Fruit fly (Drosophila melanogaster): Measurements from ENCODE around the gene Set.
A peak's percentile ranks its signal among the peaks of the same experiment; 100 is the strongest.

Set gene

dm6 chr3R:15250454-15250853 is 12.9 kb upstream of the Set start (continued):
- peak; percentile 66 for TF ChIP-seq CG12659 (GFP tag; optimal IDR thresholded peaks at IDR 0.05)
- no peak for TF ChIP-seq Elba2 (GFP tag; optimal IDR thresholded peaks at IDR 0.05)
- TF ChIP-seq CG10462 (GFP tag; optimal IDR thresholded peaks at IDR 0.05): no peak
- TF ChIP-seq Chrac-16 (GFP tag; optimal IDR thresholded peaks at IDR 0.05): peak; percentile 35
- TF ChIP-seq CG3847 (GFP tag; IDR thresholded peaks at IDR 0.05): peak; percentile 51
- no peak for TF ChIP-seq CG7963 (GFP tag; IDR thresholded peaks at IDR 0.05; ENCODE audit: partially characterized antibody)
- TF ChIP-seq CG3726 (GFP tag; IDR thresholded peaks at IDR 0.05): no peak
- TF ChIP-seq CG10366 (GFP tag; IDR thresholded peaks at IDR 0.05): peak; percentile 81
- TF ChIP-seq Opbp (GFP tag; IDR thresholded peaks at IDR 0.05; ENCODE audit: partially characterized antibody): no peak
- no peak for TF ChIP-seq CG8944 (GFP tag; optimal IDR thresholded peaks at IDR 0.05)
- TF ChIP-seq CG9797 (GFP tag; optimal IDR thresholded peaks at IDR 0.05): no peak
- TF ChIP-seq Fer1 (GFP tag; optimal IDR thresholded peaks at IDR 0.05): peak; percentile 89
- no peak for TF ChIP-seq kni (GFP tag; optimal IDR thresholded peaks at IDR 0.05)
- no peak for TF ChIP-seq otp (GFP tag; IDR thresholded peaks at IDR 0.05)
- TF ChIP-seq Mad (GFP tag; optimal IDR thresholded peaks at IDR 0.05): peak; percentile 11
- TF ChIP-seq crol (GFP tag; IDR thresholded peaks at IDR 0.05): no peak
- TF ChIP-seq CG6175 (GFP tag; IDR thresholded peaks at IDR 0.05): 0 out of 3 replicates have a peak, but pooled peaks have one; percentile 57
- TF ChIP-seq ATbp (GFP tag; optimal IDR thresholded peaks at IDR 0.05): no peak
- TF ChIP-seq croc (GFP tag; conservative IDR thresholded peaks at IDR 0.05): 0 out of 3 replicates have a peak, but pooled peaks have one; percentile 21
- TF ChIP-seq Optix (GFP tag; IDR thresholded peaks at IDR 0.05): no peak; the same call in 2 of the 3 replicates
- peak; percentile 68 for TF ChIP-seq HLH3B (GFP tag; IDR thresholded peaks at IDR 0.05)
- no peak for TF ChIP-seq nerfin-2 (GFP tag; IDR thresholded peaks at IDR 0.05; ENCODE audit: partially characterized antibody)
- peak; percentile 87 for TF ChIP-seq CG7556 (GFP tag; optimal IDR thresholded peaks at IDR 0.05)
- TF ChIP-seq CG32767 (GFP tag; IDR thresholded peaks at IDR 0.05): peak; percentile 52; the same call in 1 of the 2 replicates
- peak; percentile 57 for TF ChIP-seq zf30C (GFP tag; optimal IDR thresholded peaks at IDR 0.05)
- no peak for TF ChIP-seq TFAM (GFP tag; optimal IDR thresholded peaks at IDR 0.05)
- no peak for TF ChIP-seq CG34224 (GFP tag; IDR thresholded peaks at IDR 0.05; ENCODE audit: partially characterized antibody)
- no peak for TF ChIP-seq maf-S (GFP tag; optimal IDR thresholded peaks at IDR 0.05)
- TF ChIP-seq en (GFP tag; optimal IDR thresholded peaks at IDR 0.05): no peak
- no peak for TF ChIP-seq CG3838 (GFP tag; optimal IDR thresholded peaks at IDR 0.05)
- peak; percentile 76 for TF ChIP-seq E2f1 (GFP tag; IDR thresholded peaks at IDR 0.05)
- peak; percentile 84 for TF ChIP-seq vvl (GFP tag; IDR thresholded peaks at IDR 0.05)
- TF ChIP-seq CG4854 (GFP tag; optimal IDR thresholded peaks at IDR 0.05): no peak
- TF ChIP-seq CG5953 (GFP tag; IDR thresholded peaks at IDR 0.05): peak; percentile 54; the same call in 1 of the 2 replicates
- TF ChIP-seq Poxn (GFP tag; IDR thresholded peaks at IDR 0.05): peak; percentile 43; the same call in 1 of the 2 replicates
- no peak for TF ChIP-seq ato (GFP tag; IDR thresholded peaks at IDR 0.05; ENCODE audit: partially characterized antibody)
- no peak for TF ChIP-seq CG13624 (GFP tag; optimal IDR thresholded peaks at IDR 0.05)
- TF ChIP-seq Taf1 (GFP tag; IDR thresholded peaks at IDR 0.05): peak; percentile 67
- 0 out of 3 replicates have a peak, but pooled peaks have one; percentile 66 for TF ChIP-seq CG2889 (GFP tag; IDR thresholded peaks at IDR 0.05)
- no peak for TF ChIP-seq CG30020 (tag; optimal IDR thresholded peaks at IDR 0.05)
- TF ChIP-seq CG13424 (tag; optimal IDR thresholded peaks at IDR 0.05): peak; percentile 76
- TF ChIP-seq Deaf1 (tag; optimal IDR thresholded peaks at IDR 0.05): no peak
- TF ChIP-seq HmgZ (tag; optimal IDR thresholded peaks at IDR 0.05): peak; percentile 67
- TF ChIP-seq Hmx (GFP tag; optimal IDR thresholded peaks at IDR 0.05): no peak
- TF ChIP-seq HLHmδ (GFP tag; optimal IDR thresholded peaks at IDR 0.05): no peak
- TF ChIP-seq dati (GFP tag; IDR thresholded peaks at IDR 0.05): peak; percentile 49; the same call in 1 of the 2 replicates
- TF ChIP-seq NC2α (GFP tag; optimal IDR thresholded peaks at IDR 0.05): no peak
- peak; percentile 41 for TF ChIP-seq CG34376 (GFP tag; optimal IDR thresholded peaks at IDR 0.05)
- TF ChIP-seq Side (GFP tag; optimal IDR thresholded peaks at IDR 0.05): no peak
- TF ChIP-seq CG12769 (tag; optimal IDR thresholded peaks at IDR 0.05): no peak
- no peak for TF ChIP-seq Ets97D (GFP tag; optimal IDR thresholded peaks at IDR 0.05)

Measured in whole organism, embryonic.